Fruit fly (Drosophila melanogaster) whole organism, wandering third instar larva: ENCODE data around the gene CG4382.

ENCODE experiments used
- Hr78 ChIP-seq: fragments of >200 bp; optimal IDR thresholded peaks from 2 replicates; lab custom pipeline; 2017; ENCODE audit warnings: missing biosample characterization, missing genetic modification characterization
- usp ChIP-seq: fragments of >200 bp; optimal IDR thresholded peaks from 2 replicates; lab custom pipeline; 2017; ENCODE audit warnings: missing biosample characterization, missing genetic modification characterization

dm6 chr2L:9585942-9586341, 14.7 kb downstream of the CG4382 start:
- no peak for TF ChIP-seq usp (GFP tag; lab: Kevin White, UChicago)
- no peak for TF ChIP-seq Hr78
